Fruit fly (Drosophila melanogaster) S2 (cell line): ENCODE measurements around the gene PolD1.
A peak's percentile ranks its signal among the peaks of the same experiment; 100 is the strongest.

ENCODE experiments used
- CG8478 ChIP-seq: fragments of >200 bp; optimal IDR thresholded peaks from 2 replicates; lab custom pipeline; 2018
- CTCF ChIP-seq, 2 experiments: fragments of >200 bp; optimal IDR thresholded peaks; 2 replicates each; lab custom pipeline; 2018

Gene PolD1

DNA sequence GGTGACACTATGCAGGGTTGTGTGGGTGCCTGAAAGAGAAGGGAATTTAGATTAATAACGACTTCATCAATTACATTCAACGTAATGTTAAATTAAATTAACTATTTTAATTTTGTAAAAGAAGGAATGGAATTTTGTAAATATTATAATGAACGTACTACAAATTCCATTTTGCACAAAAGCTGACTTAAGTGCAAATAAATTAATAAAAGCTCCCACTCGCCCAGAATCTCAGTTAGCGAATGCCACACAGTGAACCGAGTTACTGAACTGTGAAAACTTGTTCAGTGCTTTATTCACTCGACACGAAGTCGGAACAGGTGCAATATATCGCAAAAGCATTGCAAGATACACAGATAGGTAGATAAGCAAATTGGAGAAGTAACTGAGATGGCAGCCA, 12.5 kb downstream of the PolD1 start, which contains the start of gene CG17026:
Gene CG17026, plus strand, starts transcription at position 301 of the 400 bp plus-strand sequence.
- TF ChIP-seq CG8478 (lab: Kevin White, UChicago): no peak
- no peak for TF ChIP-seq CTCF (optimal IDR thresholded peaks at IDR 0.05; lab: Kevin White, UChicago)

DNA sequence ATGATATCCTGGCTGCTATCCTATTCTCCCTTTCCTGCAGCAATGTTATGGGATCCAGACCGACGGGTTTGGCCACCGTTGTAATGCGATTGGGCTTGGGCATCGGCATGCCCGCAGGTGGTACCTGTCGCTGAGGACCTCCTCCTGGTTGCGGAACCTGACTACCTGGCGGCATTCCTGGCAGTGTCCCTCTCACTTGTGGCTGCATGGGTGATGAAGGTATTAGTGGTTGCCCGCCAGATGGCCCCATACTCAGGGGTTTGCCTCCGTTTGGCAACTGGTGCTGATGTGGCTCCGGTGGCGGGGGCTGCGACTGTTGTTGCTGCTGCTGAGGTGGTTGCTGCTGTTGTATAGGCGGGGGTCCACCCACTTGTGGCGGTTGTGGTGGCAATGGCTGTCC, 13.4 kb downstream of the PolD1 start:
- TF ChIP-seq CTCF (optimal IDR thresholded peaks at IDR 0.05; lab: Kevin White, UChicago): no peak
- no peak for TF ChIP-seq CG8478 (lab: Kevin White, UChicago)

DNA sequence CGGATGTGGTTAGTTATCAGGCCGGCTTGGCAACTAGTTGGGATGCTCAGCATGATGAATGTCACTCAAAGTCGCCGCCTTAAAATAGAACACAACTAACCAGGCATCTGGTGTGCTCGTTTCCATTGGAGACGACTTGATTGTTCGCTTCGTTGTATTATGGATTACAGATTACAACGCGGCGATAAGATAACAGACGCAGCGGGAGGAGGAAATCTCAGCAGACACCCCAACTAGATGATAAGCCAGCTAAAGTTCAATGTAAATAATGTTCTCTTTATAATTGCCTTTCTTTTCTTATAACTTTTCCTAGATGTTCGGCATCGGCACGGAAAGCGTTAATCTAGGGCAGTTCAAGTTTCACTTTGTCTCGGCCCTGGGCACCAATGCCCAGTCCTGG, 18.9 kb downstream of the PolD1 start:
- TF ChIP-seq CTCF (optimal IDR thresholded peaks at IDR 0.05; lab: Kevin White, UChicago) (no peak), CG8478 (lab: Kevin White, UChicago) (no peak)

DNA sequence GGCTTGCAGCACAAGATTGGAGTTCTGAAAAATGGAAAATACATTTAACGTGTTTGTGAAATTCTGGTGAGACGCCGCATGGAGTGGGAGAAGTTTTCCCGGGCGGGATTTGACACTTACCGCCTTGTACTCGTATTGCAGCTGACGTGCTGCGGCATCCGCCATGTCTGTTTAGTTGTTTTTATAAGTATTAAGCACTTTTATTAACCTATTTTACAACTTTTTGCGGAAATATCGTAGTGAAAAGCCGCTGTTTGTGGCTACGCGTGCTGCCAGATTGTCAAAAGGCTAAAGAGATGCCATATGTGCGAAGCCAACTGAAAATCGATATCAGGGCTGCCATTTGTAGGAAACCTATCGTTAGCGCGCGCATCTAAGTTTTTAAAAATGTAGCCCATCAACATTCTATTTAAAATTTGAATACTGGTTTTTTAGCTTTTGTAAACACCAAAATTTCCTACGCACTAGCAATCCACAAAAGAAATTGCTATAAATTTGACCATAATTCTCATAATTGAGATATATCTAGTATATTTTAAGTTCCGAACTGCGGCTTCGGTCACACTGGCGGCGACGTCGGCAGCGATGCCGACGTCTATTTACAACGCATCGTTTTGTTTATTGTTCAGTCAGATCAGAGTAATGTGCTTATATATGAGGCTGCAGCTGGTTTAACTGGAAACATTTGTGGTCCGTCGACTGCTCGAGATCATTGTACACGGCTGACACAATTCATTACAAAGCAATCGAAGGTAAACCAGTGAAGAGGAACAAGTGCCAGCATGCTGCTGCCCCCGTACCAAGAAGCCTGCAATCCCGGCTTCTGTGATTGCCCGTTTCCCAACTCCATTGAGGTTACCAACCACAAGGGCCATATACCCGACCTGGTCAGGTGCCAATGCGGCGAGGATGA, 19.8 kb downstream of the PolD1 start, which contains the start of the genes Brr2 and CG10516:
Gene Brr2, minus strand, starts transcription at position 285 of the 913 bp plus-strand sequence.
Gene CG10516, plus strand, starts transcription at position 617 of the 913 bp plus-strand sequence.
- peak in 1 of 2 experiments; percentile 32 for TF ChIP-seq CTCF (optimal IDR thresholded peaks at IDR 0.05; lab: Kevin White, UChicago)
- TF ChIP-seq CG8478 (lab: Kevin White, UChicago): no peak

DNA sequence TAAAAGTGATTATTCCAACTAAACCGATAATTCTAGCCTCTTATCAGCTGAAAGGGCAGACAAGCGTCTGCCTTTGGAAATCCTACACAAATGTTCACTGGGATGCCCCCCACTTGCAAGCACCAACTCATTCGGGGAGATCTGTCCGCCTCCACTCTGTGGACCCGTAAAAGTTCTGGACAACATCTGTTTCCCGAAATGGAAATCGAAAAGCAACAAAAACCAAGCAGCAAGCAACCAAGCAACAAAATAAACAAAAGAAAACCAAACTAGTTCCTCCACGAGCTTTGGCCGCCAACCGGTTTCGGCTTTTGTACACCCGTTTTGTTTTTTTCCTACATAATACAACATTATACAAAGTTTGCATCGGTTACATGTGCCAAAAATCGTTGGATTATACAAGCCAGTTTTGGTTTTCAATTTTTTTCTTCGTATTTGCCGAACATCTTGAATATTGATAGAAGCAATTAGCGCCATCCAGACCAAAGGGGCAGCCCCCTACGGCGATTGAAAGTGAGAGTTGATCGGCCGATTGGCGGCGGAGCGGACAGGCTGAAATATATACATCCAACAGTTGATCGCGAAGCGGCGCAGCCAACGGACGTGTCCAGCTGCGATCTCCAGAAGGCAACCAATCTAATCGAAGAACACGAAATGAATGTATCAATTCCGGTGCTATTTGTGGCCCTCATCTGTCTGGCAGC, 28.9 kb downstream of the PolD1 start, which contains the start of gene CG17032:
Gene CG17032, plus strand, starts transcription at position 232 of the 704 bp plus-strand sequence.
- TF ChIP-seq CG8478 (lab: Kevin White, UChicago) (no peak), CTCF (optimal IDR thresholded peaks at IDR 0.05; lab: Kevin White, UChicago) (no peak)

DNA sequence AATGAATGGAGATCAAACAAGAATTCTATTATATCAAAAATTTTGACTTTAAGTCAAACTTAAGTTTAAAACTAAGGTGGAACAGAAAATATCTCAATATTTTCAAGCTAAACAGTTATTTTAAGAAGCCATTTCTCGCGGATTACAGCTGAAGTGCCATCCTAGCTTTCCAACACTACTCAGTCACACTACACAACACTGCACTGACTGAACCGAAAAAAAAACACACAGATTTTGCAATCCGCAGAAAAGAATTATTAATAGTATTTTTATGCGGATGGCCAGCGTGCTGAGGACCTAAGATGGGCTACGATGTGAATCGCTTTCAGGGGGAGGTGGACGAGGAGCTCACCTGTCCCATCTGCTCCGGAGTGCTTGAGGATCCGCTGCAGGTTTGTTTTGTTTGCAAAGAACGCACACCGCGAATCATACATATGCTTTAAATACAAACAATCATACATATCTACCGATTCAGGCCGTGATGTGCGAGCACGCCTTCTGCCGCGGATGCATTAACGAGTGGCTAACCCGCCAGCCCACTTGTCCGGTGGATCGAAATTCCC, 31.1 kb downstream of the PolD1 start, which contains the start of gene elgi:
Gene elgi, plus strand, starts transcription at position 103 of the 563 bp plus-strand sequence.
- TF ChIP-seq CG8478 (lab: Kevin White, UChicago) (no peak), CTCF (optimal IDR thresholded peaks at IDR 0.05; lab: Kevin White, UChicago) (no peak)

DNA sequence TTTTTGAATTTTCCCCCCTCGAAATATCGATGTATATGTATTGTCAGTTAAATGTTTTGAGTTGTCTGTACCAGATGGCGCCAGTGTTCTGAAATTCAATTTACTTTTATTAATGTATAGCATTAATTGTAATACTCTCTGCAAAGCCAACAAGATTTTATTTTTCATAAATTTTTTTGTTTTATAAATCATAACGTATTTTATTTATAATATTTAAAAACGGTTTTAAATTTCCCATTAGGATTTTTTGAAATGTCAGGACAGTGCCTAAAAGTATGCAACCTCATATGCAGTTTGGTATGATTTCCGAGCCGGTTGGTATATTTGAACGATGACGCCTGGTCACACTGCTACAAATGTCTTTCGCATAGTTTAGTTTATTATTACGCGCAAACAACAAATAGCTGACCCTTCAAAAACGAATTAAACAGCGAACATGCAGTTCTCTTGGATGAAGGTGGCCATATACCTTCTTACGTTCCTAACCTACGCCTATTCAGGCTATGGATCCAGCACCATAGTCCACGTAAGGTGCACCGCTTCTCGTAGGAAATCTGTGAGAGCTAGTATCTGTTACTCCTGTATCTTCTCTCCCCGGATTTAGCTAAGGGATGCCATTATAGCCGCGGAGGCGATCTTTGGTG, 32.7 kb downstream of the PolD1 start, which contains the start of the genes Pka-C3 and GXIVsPLA2:
Gene Pka-C3, minus strand, starts transcription at position 14 of the 644 bp plus-strand sequence.
Gene GXIVsPLA2, plus strand, starts transcription at position 313 of the 644 bp plus-strand sequence.
- TF ChIP-seq CTCF (optimal IDR thresholded peaks at IDR 0.05; lab: Kevin White, UChicago): peak; percentile 18 to 82
- TF ChIP-seq CG8478 (lab: Kevin White, UChicago): no peak

DNA sequence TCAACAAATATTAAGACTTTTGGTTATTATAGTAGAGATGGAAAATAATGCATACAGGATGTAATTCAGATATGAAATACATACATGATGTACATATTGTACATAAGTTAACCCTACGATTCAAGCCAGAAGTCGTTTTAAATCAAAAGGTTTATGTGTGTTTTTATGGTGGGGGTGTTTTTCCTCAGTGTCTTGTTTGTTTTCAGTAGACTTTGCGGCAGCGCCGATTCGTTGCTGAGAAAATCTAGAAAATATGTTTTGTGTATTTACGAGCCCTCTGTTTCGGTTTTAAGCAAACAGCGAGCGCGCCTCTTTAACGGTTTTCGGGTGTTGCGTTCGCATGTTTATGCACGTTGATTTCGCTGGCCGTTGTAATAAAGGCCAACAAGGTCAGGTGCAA, 33.7 kb downstream of the PolD1 start:
- TF ChIP-seq CG8478 (lab: Kevin White, UChicago) (no peak), CTCF (optimal IDR thresholded peaks at IDR 0.05; lab: Kevin White, UChicago) (no peak)

DNA sequence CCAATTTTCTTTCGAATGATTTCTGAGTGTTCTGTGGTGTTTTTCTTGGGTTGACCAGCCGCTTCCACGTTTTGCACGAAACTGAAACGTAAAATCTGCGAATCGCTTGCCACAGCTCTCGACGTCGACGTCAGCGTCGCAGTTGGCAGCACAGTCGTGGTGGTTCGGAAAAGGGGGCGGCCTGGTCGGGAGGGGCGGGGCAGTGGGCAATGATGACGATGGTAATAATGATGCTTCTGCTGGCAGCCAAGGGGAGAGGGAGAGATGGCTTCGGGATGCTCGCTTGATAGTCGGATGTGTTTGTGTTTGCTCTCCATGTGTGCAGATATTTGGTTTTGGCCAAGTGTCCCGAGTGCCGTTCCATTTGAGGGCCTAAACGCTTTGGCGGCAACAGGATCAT, 34.7 kb downstream of the PolD1 start:
- no peak for TF ChIP-seq CTCF (optimal IDR thresholded peaks at IDR 0.05; lab: Kevin White, UChicago)
- no peak for TF ChIP-seq CG8478 (lab: Kevin White, UChicago)

DNA sequence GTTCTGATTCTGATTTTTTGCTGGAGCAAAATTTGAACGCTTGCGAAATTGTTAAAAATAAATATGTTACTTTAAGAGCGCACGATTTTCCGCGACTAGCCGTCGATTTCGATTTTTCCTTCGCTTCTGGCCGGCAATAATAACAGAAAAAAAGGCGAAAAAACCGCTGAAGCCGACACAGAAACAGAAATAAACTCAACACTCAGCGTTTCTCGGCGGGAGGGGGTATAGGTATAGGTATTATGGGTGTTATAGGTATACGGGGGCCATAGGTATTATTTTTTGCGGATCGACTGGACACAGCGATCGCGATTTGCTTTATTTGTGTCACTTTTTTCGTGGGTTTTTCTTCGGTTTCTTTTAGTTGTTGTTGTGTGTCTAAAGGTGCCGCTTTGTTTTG, 35.3 kb downstream of the PolD1 start:
- no peak for TF ChIP-seq CG8478 (lab: Kevin White, UChicago)

DNA sequence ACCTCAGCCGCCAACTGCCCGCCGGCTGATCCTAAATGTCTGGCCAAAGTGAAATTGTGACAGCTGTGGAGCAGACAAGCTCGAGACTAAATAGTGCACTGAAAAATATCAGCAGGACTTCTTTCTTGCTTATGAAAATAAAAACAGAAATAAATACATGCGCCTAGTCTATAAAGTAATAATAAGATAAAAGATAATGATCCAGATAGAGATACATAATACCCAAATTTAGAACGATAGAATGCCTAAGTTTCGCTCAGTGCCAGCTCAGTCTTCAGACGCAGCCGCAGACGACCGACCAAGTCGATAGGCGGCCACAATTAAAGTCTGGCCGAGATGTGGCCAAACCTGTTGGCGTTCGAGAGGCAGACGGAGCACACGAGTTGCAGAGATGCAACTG, 46.8 kb downstream of the PolD1 start:
- no peak for TF ChIP-seq CG8478 (lab: Kevin White, UChicago)
- no peak for TF ChIP-seq CTCF (optimal IDR thresholded peaks at IDR 0.05; lab: Kevin White, UChicago)
